Fruit fly (Drosophila melanogaster) Kc167 (cell line): ENCODE measurements around the gene CG43843.

Experiments
- Myc ChIP-seq: fragments of >200 bp; optimal IDR thresholded peaks from 2 replicates; lab custom pipeline; 2017; ENCODE audit warnings: missing external identifiers
- Sin3A ChIP-seq: fragments of >200 bp; optimal IDR thresholded peaks from 2 replicates; lab custom pipeline; 2018; ENCODE audit warnings: missing external identifiers
- h ChIP-seq: fragments of >200 bp; optimal IDR thresholded peaks from 3 replicates; lab custom pipeline; 2018; ENCODE audit warnings: missing external identifiers
- insv ChIP-seq: fragments of >200 bp; optimal IDR thresholded peaks from 3 replicates; lab custom pipeline; 2018; ENCODE audit warnings: missing external identifiers
- psq ChIP-seq: fragments of >200 bp; optimal IDR thresholded peaks from 2 replicates; lab custom pipeline; 2017; ENCODE audit warnings: missing external identifiers

DNA sequence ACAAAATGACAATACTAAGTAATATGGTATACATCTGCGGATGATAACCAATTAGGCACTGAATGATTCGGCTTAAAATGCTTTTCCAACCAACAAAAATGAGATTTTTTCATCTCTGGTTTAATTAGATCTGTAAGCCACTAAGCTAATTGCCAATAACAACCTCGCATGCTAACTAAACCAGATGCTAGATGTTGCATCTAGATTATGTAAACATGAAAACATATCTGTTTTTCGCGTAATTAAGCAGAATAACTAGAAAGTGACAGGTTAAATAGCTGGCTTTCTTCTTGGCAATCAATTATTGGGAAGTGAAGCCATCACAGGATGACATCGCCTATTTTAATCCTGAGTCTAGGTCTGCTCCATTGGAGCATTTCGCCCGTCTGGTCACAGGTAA is 20.9 kb downstream of the CG43843 start, which contains the start of gene CG43841:
- TF ChIP-seq insv (lab: Kevin White, UChicago) (no peak), Sin3A (lab: Kevin White, UChicago) (no peak), psq (lab: Kevin White, UChicago) (no peak), Myc (lab: Kevin White, UChicago) (no peak), h (no peak)
